Worm (Caenorhabditis elegans) whole organism, early embryonic: ENCODE data around the gene C29G2.3.

Source experiments
- ama-1 ChIP-seq: fragments of 150-350 bp; optimal IDR thresholded peaks from 2 replicates; lab custom pipeline; 2014
- ceh-13 ChIP-seq: fragments of 200-800 bp; sonication (Bioruptor generic); optimal IDR thresholded peaks from 2 replicates; lab custom pipeline; 2018; ENCODE audit warnings: mild to moderate bottlenecking, missing genetic modification characterization, missing compliant biosample characterization
- ceh-36 ChIP-seq: sonication (generic microtip); optimal IDR thresholded peaks from 2 replicates; lab custom pipeline; 2016; ENCODE audit warnings: missing genetic modification characterization, inconsistent platforms, missing compliant biosample characterization
- flt-1 ChIP-seq: fragments of 200-800 bp; sonication (Bioruptor generic); IDR thresholded peaks from 2 replicates; pipeline ENCODE4 v1.3.6; 2022; ENCODE audit warnings: missing genetic modification characterization, missing compliant biosample characterization
- hmg-4 ChIP-seq: fragments of 200-800 bp; sonication (Bioruptor generic); optimal IDR thresholded peaks from 2 replicates; lab custom pipeline; 2018; ENCODE audit warnings: mild to moderate bottlenecking, missing genetic modification characterization, missing compliant biosample characterization
- pes-1 ChIP-seq: fragments of 200-800 bp; sonication (Bioruptor generic); IDR thresholded peaks from 2 replicates; pipeline ENCODE4 v1.3.6; 2022; ENCODE audit warnings: missing genetic modification reagents, missing genetic modification characterization, missing compliant biosample characterization
- tbx-37 ChIP-seq: fragments of 200-800 bp; sonication (Bioruptor generic); conservative IDR thresholded peaks from 2 replicates; pipeline ENCODE4 v1.3.6; 2022; ENCODE audit warnings: missing genetic modification reagents, missing genetic modification characterization, missing compliant biosample characterization
- tra-4 ChIP-seq: sonication (generic microtip); optimal IDR thresholded peaks from 2 replicates; lab custom pipeline; 2017; ENCODE audit warnings: missing genetic modification characterization, missing compliant biosample characterization

ce11 chrV:2573108-2573507 is 7.6 kb upstream of the C29G2.3 start, which contains the start of gene srj-20:
- no peak for TF ChIP-seq tra-4 (tag; lab: Kevin White, UChicago)
- TF ChIP-seq ama-1 (lab: Kevin White, UChicago), result no peak
- no peak for TF ChIP-seq tbx-37 (GFP tag; lab: Robert Waterston, UW)
- no peak for TF ChIP-seq ceh-13
- no peak for TF ChIP-seq flt-1 (GFP tag; lab: Robert Waterston, UW)
- no peak for TF ChIP-seq hmg-4 (GFP tag; lab: Kevin White, UChicago)
- TF ChIP-seq ceh-36 (tag; lab: Kevin White, UChicago), result no peak
- TF ChIP-seq pes-1 (GFP tag; lab: Robert Waterston, UW), result no peak
